Fruit fly (Drosophila melanogaster) whole organism, embryonic: ENCODE data around the gene CG6689.

Source experiments
- Aef1 ChIP-seq: fragments of 200-800 bp; sonication (Bioruptor generic); IDR thresholded peaks from 3 replicates; pipeline ENCODE4 v1.3.6; 2022; ENCODE audit warnings: missing biosample characterization, missing genetic modification characterization
- Asciz ChIP-seq: fragments of 200-800 bp; sonication (Bioruptor generic); optimal IDR thresholded peaks from 2 replicates; lab custom pipeline; 2017; ENCODE audit warnings: missing biosample characterization, mild to moderate bottlenecking, missing genetic modification characterization, missing genetic modification reagents
- Blimp-1 ChIP-seq: fragments of 200-800 bp; sonication (Bioruptor generic); optimal IDR thresholded peaks from 3 replicates; lab custom pipeline; 2018; ENCODE audit warnings: missing biosample characterization, missing genetic modification characterization, mild to moderate bottlenecking, moderate library complexity, missing genetic modification reagents
- CG12236 ChIP-seq: fragments of 200-800 bp; sonication (Bioruptor generic); optimal IDR thresholded peaks from 2 replicates; lab custom pipeline; 2016; ENCODE audit warnings: missing biosample characterization, missing genetic modification characterization
- CG13296 ChIP-seq: fragments of 200-800 bp; sonication (Bioruptor generic); optimal IDR thresholded peaks from 3 replicates; lab custom pipeline; 2018; ENCODE audit warnings: missing biosample characterization, mild to moderate bottlenecking, missing genetic modification characterization
- CG14050 ChIP-seq: fragments of 200-800 bp; sonication (Bioruptor generic); IDR thresholded peaks from 3 replicates; pipeline ENCODE4 v1.3.6; 2022; ENCODE audit warnings: missing biosample characterization, missing genetic modification characterization
- CG15011 ChIP-seq: fragments of 200-800 bp; sonication (Bioruptor generic); optimal IDR thresholded peaks from 3 replicates; lab custom pipeline; 2018; ENCODE audit warnings: missing biosample characterization, mild to moderate bottlenecking, missing genetic modification characterization
- CG1647 ChIP-seq: fragments of 200-800 bp; sonication (Bioruptor generic); optimal IDR thresholded peaks from 3 replicates; lab custom pipeline; 2016; ENCODE audit warnings: missing biosample characterization, missing genetic modification characterization
- CG17328 ChIP-seq: fragments of 200-800 bp; sonication (Bioruptor generic); IDR thresholded peaks from 2 replicates; pipeline ENCODE4 v1.3.6; 2022; ENCODE audit warnings: missing biosample characterization, missing genetic modification characterization
- CG3407 ChIP-seq: fragments of 200-800 bp; sonication (Bioruptor generic); optimal IDR thresholded peaks from 2 replicates; lab custom pipeline; 2018; ENCODE audit warnings: missing biosample characterization, mild to moderate bottlenecking, missing genetic modification characterization
- CG4617 ChIP-seq: fragments of 200-800 bp; sonication (Bioruptor generic); optimal IDR thresholded peaks from 3 replicates; lab custom pipeline; 2016; ENCODE audit warnings: missing biosample characterization, missing genetic modification characterization, borderline replicate concordance
- CG5245 ChIP-seq: fragments of 200-800 bp; sonication (Bioruptor generic); optimal IDR thresholded peaks from 3 replicates; lab custom pipeline; 2016; ENCODE audit warnings: missing biosample characterization, missing genetic modification characterization
- CG7271 ChIP-seq: fragments of 200-800 bp; sonication (Bioruptor generic); optimal IDR thresholded peaks from 2 replicates; lab custom pipeline; 2018; ENCODE audit warnings: missing biosample characterization, mild to moderate bottlenecking, missing genetic modification characterization, moderate library complexity
- CG8089 ChIP-seq: fragments of 200-800 bp; sonication (Bioruptor generic); optimal IDR thresholded peaks from 3 replicates; lab custom pipeline; 2016; ENCODE audit warnings: missing biosample characterization, missing genetic modification characterization
- CG8281 ChIP-seq: fragments of 200-800 bp; sonication (Bioruptor generic); optimal IDR thresholded peaks from 2 replicates; lab custom pipeline; 2018; ENCODE audit warnings: missing biosample characterization, mild to moderate bottlenecking, missing genetic modification characterization, moderate library complexity
- CG8290 ChIP-seq, 3 experiments: fragments of 200-800 bp; sonication (Bioruptor generic); optimal IDR thresholded peaks; 2 replicates each; lab custom pipeline; 2016 to 2019; ENCODE audit warnings: missing biosample characterization in 3 of 3, missing genetic modification characterization in 3 of 3, mild to moderate bottlenecking in 2 of 3, moderate library complexity in 1 of 3
- Dp ChIP-seq: fragments of 200-800 bp; sonication (Bioruptor generic); optimal IDR thresholded peaks from 2 replicates; lab custom pipeline; 2018; ENCODE audit warnings: missing biosample characterization, mild to moderate bottlenecking, missing genetic modification characterization, moderate library complexity
- Fer1 ChIP-seq: fragments of 200-800 bp; sonication (Bioruptor generic); optimal IDR thresholded peaks from 2 replicates; lab custom pipeline; 2017; ENCODE audit warnings: missing biosample characterization, mild to moderate bottlenecking, missing genetic modification characterization
- HmgZ ChIP-seq: fragments of 200-800 bp; sonication (Bioruptor generic); optimal IDR thresholded peaks from 2 replicates; lab custom pipeline; 2018; ENCODE audit warnings: missing biosample characterization, mild to moderate bottlenecking, missing genetic modification characterization
- Hr51 ChIP-seq, 2 experiments: fragments of 200-800 bp; sonication (Bioruptor generic); optimal IDR thresholded peaks; 2 replicates in 1 of 2; 3 replicates in 1 of 2; lab custom pipeline; 2016 to 2018; ENCODE audit warnings: missing biosample characterization in 2 of 2, missing genetic modification characterization in 2 of 2, mild to moderate bottlenecking in 1 of 2, moderate library complexity in 1 of 2
- MESR4 ChIP-seq: fragments of 200-800 bp; sonication (Bioruptor generic); optimal IDR thresholded peaks from 2 replicates; lab custom pipeline; 2018; ENCODE audit warnings: missing biosample characterization, mild to moderate bottlenecking, missing genetic modification characterization, moderate library complexity
- Myb ChIP-seq: fragments of 200-800 bp; sonication (Bioruptor generic); optimal IDR thresholded peaks from 2 replicates; lab custom pipeline; 2016; ENCODE audit warnings: missing biosample characterization, missing genetic modification characterization
- Nf-YC ChIP-seq: fragments of 200-800 bp; optimal IDR thresholded peaks from 3 replicates; lab custom pipeline; 2019; ENCODE audit warnings: missing biosample characterization, mild to moderate bottlenecking, missing genetic modification characterization, moderate library complexity
- Pdp1 ChIP-seq, 2 experiments: fragments of 200-800 bp; sonication (Bioruptor generic); optimal IDR thresholded peaks; 3 replicates each; lab custom pipeline; 2016; ENCODE audit warnings: missing biosample characterization in 2 of 2, missing genetic modification characterization in 2 of 2, mild to moderate bottlenecking in 1 of 2, moderate library complexity in 1 of 2
- Poxn ChIP-seq: fragments of 200-800 bp; sonication (Bioruptor generic); IDR thresholded peaks from 2 replicates; pipeline ENCODE4 v1.3.6; 2022; ENCODE audit warnings: missing biosample characterization, missing genetic modification characterization
- Scr ChIP-seq: fragments of 200-800 bp; sonication (Bioruptor generic); IDR thresholded peaks from 2 replicates; pipeline ENCODE4 v1.3.6; 2022; ENCODE audit warnings: missing biosample characterization, missing genetic modification characterization; ENCODE audit not compliant: partially characterized antibody
- Spps ChIP-seq: fragments of 200-800 bp; sonication (Bioruptor generic); optimal IDR thresholded peaks from 2 replicates; lab custom pipeline; 2018; ENCODE audit warnings: missing biosample characterization, mild to moderate bottlenecking, missing genetic modification characterization
- YL-1 ChIP-seq: fragments of 200-800 bp; sonication (Bioruptor generic); optimal IDR thresholded peaks from 3 replicates; lab custom pipeline; 2017; ENCODE audit warnings: missing biosample characterization, mild to moderate bottlenecking, missing genetic modification characterization
- abd-A ChIP-seq: fragments of 200-800 bp; sonication (Bioruptor generic); optimal IDR thresholded peaks from 3 replicates; lab custom pipeline; 2019; ENCODE audit warnings: missing biosample characterization, mild to moderate bottlenecking, missing genetic modification characterization, moderate library complexity
- az2 ChIP-seq: fragments of 200-800 bp; sonication (Bioruptor generic); optimal IDR thresholded peaks from 3 replicates; lab custom pipeline; 2016; ENCODE audit warnings: missing biosample characterization, missing genetic modification characterization
- chinmo ChIP-seq: fragments of 200-800 bp; sonication (Bioruptor generic); IDR thresholded peaks from 4 replicates; pipeline ENCODE4 v1.3.6; 2022; ENCODE audit warnings: missing biosample characterization, missing genetic modification characterization; ENCODE audit not compliant: partially characterized antibody
- crp ChIP-seq, 2 experiments: fragments of 200-800 bp; sonication (Bioruptor generic); optimal IDR thresholded peaks; 2 replicates in 1 of 2; 3 replicates in 1 of 2; lab custom pipeline; 2017; ENCODE audit warnings: missing biosample characterization in 2 of 2, missing genetic modification characterization in 2 of 2, mild to moderate bottlenecking in 1 of 2, moderate library complexity in 1 of 2
- disco-r ChIP-seq: fragments of 200-800 bp; sonication (Bioruptor generic); optimal IDR thresholded peaks from 2 replicates; lab custom pipeline; 2016; ENCODE audit warnings: missing biosample characterization, missing genetic modification characterization
- fu2 ChIP-seq: fragments of 200-800 bp; sonication (Bioruptor generic); optimal IDR thresholded peaks from 2 replicates; lab custom pipeline; 2016; ENCODE audit warnings: missing biosample characterization, missing genetic modification characterization
- gfzf ChIP-seq: fragments of 200-800 bp; sonication (Bioruptor generic); optimal IDR thresholded peaks from 2 replicates; lab custom pipeline; 2016; ENCODE audit warnings: missing biosample characterization, mild to moderate bottlenecking, missing genetic modification characterization, moderate library complexity
- gt ChIP-seq: fragments of 200-800 bp; sonication (Bioruptor generic); IDR thresholded peaks from 2 replicates; pipeline ENCODE4 v1.3.6; 2022; ENCODE audit warnings: missing biosample characterization, missing genetic modification characterization
- h ChIP-seq: fragments of >200 bp; optimal IDR thresholded peaks from 2 replicates; lab custom pipeline; 2017
- hb ChIP-seq: fragments of 200-800 bp; sonication (Bioruptor generic); IDR thresholded peaks from 3 replicates; pipeline ENCODE4 v1.3.6; 2022; ENCODE audit warnings: missing biosample characterization, missing genetic modification characterization; ENCODE audit not compliant: partially characterized antibody
- kni ChIP-seq: fragments of 200-800 bp; sonication (Bioruptor generic); optimal IDR thresholded peaks from 3 replicates; lab custom pipeline; 2017; ENCODE audit warnings: mild to moderate bottlenecking, missing biosample characterization, missing genetic modification reagents, missing genetic modification characterization
- lilli ChIP-seq: fragments of 200-800 bp; sonication (Bioruptor generic); optimal IDR thresholded peaks from 3 replicates; lab custom pipeline; 2016; ENCODE audit warnings: missing biosample characterization, missing genetic modification characterization
- nmo ChIP-seq: fragments of 200-800 bp; sonication (Bioruptor generic); optimal IDR thresholded peaks from 2 replicates; lab custom pipeline; 2018; ENCODE audit warnings: missing biosample characterization, mild to moderate bottlenecking, missing genetic modification characterization, moderate library complexity
- pho ChIP-seq: fragments of 200-800 bp; sonication (Bioruptor generic); optimal IDR thresholded peaks from 2 replicates; lab custom pipeline; 2016; ENCODE audit warnings: missing biosample characterization, missing genetic modification characterization
- pzg ChIP-seq: fragments of 200-800 bp; sonication (Bioruptor generic); optimal IDR thresholded peaks from 3 replicates; lab custom pipeline; 2018; ENCODE audit warnings: missing biosample characterization, mild to moderate bottlenecking, missing genetic modification characterization, moderate library complexity
- sc ChIP-seq, 3 experiments: fragments of >200 bp in 2 of 3; fragments of 200-800 bp in 1 of 3; sonication (Bioruptor generic) in 1 of 3; optimal IDR thresholded peaks; 2 replicates in 2 of 3; 3 replicates in 1 of 3; lab custom pipeline; 2017; ENCODE audit warnings: mild to moderate bottlenecking in 1 of 3, missing biosample characterization in 1 of 3, missing genetic modification characterization in 1 of 3, missing genetic modification reagents in 1 of 3
- slp2 ChIP-seq: fragments of 200-800 bp; sonication (Bioruptor generic); optimal IDR thresholded peaks from 2 replicates; lab custom pipeline; 2016; ENCODE audit warnings: missing biosample characterization, missing genetic modification characterization
- toy ChIP-seq: fragments of 200-800 bp; sonication (Bioruptor generic); IDR thresholded peaks from 2 replicates; pipeline ENCODE4 v1.3.6; 2022; ENCODE audit warnings: missing biosample characterization, missing genetic modification characterization
- unc-4 ChIP-seq: fragments of 200-800 bp; sonication (Bioruptor generic); IDR thresholded peaks from 2 replicates; pipeline ENCODE4 v1.3.6; 2022; ENCODE audit warnings: missing biosample characterization, missing genetic modification characterization; ENCODE audit not compliant: partially characterized antibody

CG6689 gene

DNA sequence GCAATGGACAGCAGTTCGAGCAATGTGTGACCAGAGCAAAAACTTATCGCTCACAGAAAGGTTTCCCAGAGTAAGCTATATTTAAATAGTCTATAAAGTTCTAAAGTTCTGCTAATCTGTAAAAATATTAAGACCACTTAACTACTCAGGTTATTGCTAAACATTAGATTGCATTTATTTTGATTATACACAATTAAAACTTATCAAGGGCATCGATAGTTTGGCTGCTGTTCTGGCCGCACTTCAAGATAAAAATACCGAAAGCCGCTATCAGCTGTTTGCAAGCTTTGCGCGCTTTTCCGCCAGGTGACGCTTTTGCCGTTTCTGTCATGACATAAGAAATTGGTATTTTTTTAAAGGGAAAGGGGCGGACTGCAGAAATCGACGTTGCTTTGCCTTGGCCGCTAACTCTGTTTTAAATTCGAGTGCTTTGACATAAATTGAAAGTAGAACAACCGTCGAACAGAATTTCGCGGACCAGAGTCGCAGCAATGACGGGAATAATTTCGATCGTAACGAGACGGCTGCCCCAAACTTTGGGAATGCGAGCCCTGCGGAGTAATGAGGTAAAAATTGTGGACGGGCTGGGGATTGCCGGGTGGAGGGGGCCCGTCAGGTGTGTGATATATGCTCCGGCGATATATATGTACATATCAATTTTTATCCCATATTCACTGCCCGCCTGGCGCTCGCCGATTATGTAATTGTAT is 24.2 kb upstream of the CG6689 start, which contains the start of the genes CG17734 and CG5214 (continued):
- TF ChIP-seq HmgZ (tag; lab: Kevin White, UChicago), result peak; percentile 44
- TF ChIP-seq hb (GFP tag; lab: Robert Waterston, UW), result peak; percentile 30; the same call in 1 of the 3 replicates
- TF ChIP-seq Asciz (GFP tag; lab: Kevin White, UChicago), result no peak
- TF ChIP-seq Pdp1 (GFP tag; optimal IDR thresholded peaks at IDR 0.05; lab: Kevin White, UChicago), result peak in 1 of 2 experiments; percentile 99
- peak; percentile 4 for TF ChIP-seq CG1647 (GFP tag; lab: Kevin White, UChicago)
- TF ChIP-seq sc (optimal IDR thresholded peaks at IDR 0.05; lab: Kevin White, UChicago), result no peak
- no peak for TF ChIP-seq sc (GFP tag; optimal IDR thresholded peaks at IDR 0.05; lab: Kevin White, UChicago)
- peak; percentile 54 for TF ChIP-seq Myb
- peak; percentile 49 for TF ChIP-seq CG4617 (GFP tag; lab: Kevin White, UChicago)
- TF ChIP-seq CG17328, result no peak
- TF ChIP-seq unc-4 (GFP tag; lab: Robert Waterston, UW), result peak; percentile 77
- TF ChIP-seq fu2, result peak; percentile 34
- TF ChIP-seq MESR4 (GFP tag; lab: Kevin White, UChicago), result peak; percentile 63
- peak; percentile 48 for TF ChIP-seq lilli (GFP tag; lab: Kevin White, UChicago)
- TF ChIP-seq pho (GFP tag; lab: Kevin White, UChicago), result peak; percentile 29
- peak; percentile 48 for TF ChIP-seq YL-1 (GFP tag; lab: Kevin White, UChicago)
- TF ChIP-seq slp2 (GFP tag; lab: Kevin White, UChicago), result no peak
- peak in 1 of 2 experiments; percentile 72 for TF ChIP-seq crp (GFP tag; optimal IDR thresholded peaks at IDR 0.05; lab: Kevin White, UChicago)
- no peak for TF ChIP-seq CG14050 (GFP tag; lab: Robert Waterston, UW)
- TF ChIP-seq CG3407 (GFP tag; lab: Kevin White, UChicago), result no peak
- no peak for TF ChIP-seq CG13296 (GFP tag; lab: Kevin White, UChicago)
- TF ChIP-seq CG8290 (GFP tag; optimal IDR thresholded peaks at IDR 0.05; lab: Kevin White, UChicago), result peak; percentile 33
- TF ChIP-seq CG8290 (tag; optimal IDR thresholded peaks at IDR 0.05; lab: Kevin White, UChicago), result no peak
- TF ChIP-seq Scr (GFP tag; lab: Robert Waterston, UW), result peak; percentile 82
- no peak for TF ChIP-seq Poxn (GFP tag; lab: Robert Waterston, UW)
- TF ChIP-seq CG12236 (GFP tag; lab: Kevin White, UChicago), result no peak
- peak; percentile 42 for TF ChIP-seq Nf-YC (tag; lab: Kevin White, UChicago)
- no peak for TF ChIP-seq CG8281 (tag; lab: Kevin White, UChicago)
- no peak for TF ChIP-seq Fer1 (GFP tag; lab: Kevin White, UChicago)
- TF ChIP-seq Dp, result peak; percentile 38
- TF ChIP-seq pzg (GFP tag; lab: Kevin White, UChicago), result peak; percentile 86
- TF ChIP-seq CG15011 (GFP tag; lab: Kevin White, UChicago), result no peak
- TF ChIP-seq h (lab: Kevin White, UChicago), result no peak
- TF ChIP-seq kni (GFP tag; lab: Kevin White, UChicago), result no peak
- TF ChIP-seq toy (GFP tag; lab: Robert Waterston, UW), result no peak
- peak; percentile 84 for TF ChIP-seq gfzf (GFP tag; lab: Kevin White, UChicago)
- TF ChIP-seq Hr51 (GFP tag; optimal IDR thresholded peaks at IDR 0.05; lab: Kevin White, UChicago), result no peak
- peak; percentile 7 for TF ChIP-seq az2 (GFP tag; lab: Kevin White, UChicago)
- TF ChIP-seq CG8089 (GFP tag; lab: Kevin White, UChicago), result no peak
- TF ChIP-seq CG7271 (tag; lab: Kevin White, UChicago), result no peak
- TF ChIP-seq gt, result no peak
- no peak for TF ChIP-seq Spps (tag; lab: Kevin White, UChicago)
- no peak for TF ChIP-seq disco-r (GFP tag; lab: Kevin White, UChicago)
- TF ChIP-seq CG5245 (GFP tag; lab: Kevin White, UChicago), result peak; percentile 12
- no peak for TF ChIP-seq Aef1 (GFP tag; lab: Robert Waterston, UW)
- TF ChIP-seq Blimp-1 (GFP tag; lab: Kevin White, UChicago), result no peak
- no peak for TF ChIP-seq nmo (GFP tag; lab: Kevin White, UChicago)
- 0 out of 4 replicates have a peak, but pooled peaks have one; percentile 27 for TF ChIP-seq chinmo (GFP tag; lab: Robert Waterston, UW)
- TF ChIP-seq abd-A, result no peak
